Worm (Caenorhabditis elegans): ENCODE data around the gene F49C5.7.

ce11 chrII:12519616-12520015, 46.3 kb upstream of the F49C5.7 start, which contains the start of gene ceh-99:
- TF ChIP-seq ama-1 (optimal IDR thresholded peaks at IDR 0.05) (no peak), fkh-10 (GFP tag; optimal IDR thresholded peaks at IDR 0.05) (no peak), unc-55 (GFP tag; optimal IDR thresholded peaks at IDR 0.05) (no peak), ceh-2 (tag; optimal IDR thresholded peaks at IDR 0.05) (no peak), nhr-11 (tag; optimal IDR thresholded peaks at IDR 0.05) (no peak), ceh-14 (tag; optimal IDR thresholded peaks at IDR 0.05) (no peak), hlh-13 (GFP tag; optimal IDR thresholded peaks at IDR 0.05) (no peak), ztf-16 (tag; optimal IDR thresholded peaks at IDR 0.05) (no peak), mec-3 (tag; optimal IDR thresholded peaks at IDR 0.05; ENCODE audit: borderline replicate concordance) (no peak), madf-2 (tag; optimal IDR thresholded peaks at IDR 0.05) (no peak), hlh-30 (tag; optimal IDR thresholded peaks at IDR 0.05; ENCODE audit: insufficient read depth) (no peak), unc-86 (tag; optimal IDR thresholded peaks at IDR 0.05) (no peak), ttx-3 (tag; optimal IDR thresholded peaks at IDR 0.05) (no peak), pax-1 (tag; optimal IDR thresholded peaks at IDR 0.05) (no peak)

Measured in whole organism, late embryonic.